Worm (Caenorhabditis elegans): ENCODE measurements around the gene gad-3.

gad-3 gene

ce11 chrV:9155616-9156015 is 17.2 kb downstream of the gad-3 start:
- no peak for TF ChIP-seq chd-7 (tag; optimal IDR thresholded peaks at IDR 0.05)
- no peak for TF ChIP-seq lag-1 (GFP tag; IDR thresholded peaks at IDR 0.05)
- no peak for TF ChIP-seq B0035.1 (tag; optimal IDR thresholded peaks at IDR 0.05)
- no peak for TF ChIP-seq ztf-22 (GFP tag; optimal IDR thresholded peaks at IDR 0.05)
- peak; percentile 5 for TF ChIP-seq ztf-26 (tag; optimal IDR thresholded peaks at IDR 0.05)
- TF ChIP-seq egl-18 (GFP tag; IDR thresholded peaks at IDR 0.05) = no peak
- TF ChIP-seq tbp1 (GFP tag; optimal IDR thresholded peaks at IDR 0.05) = no peak

- TF ChIP-seq cebp-2 (GFP tag; IDR thresholded peaks at IDR 0.05) = no peak
- TF ChIP-seq rpc-1 (optimal IDR thresholded peaks at IDR 0.05) = no peak
- no peak for TF ChIP-seq rpc-1 (tag; optimal IDR thresholded peaks at IDR 0.05)
- TF ChIP-seq nhr-80 (tag; optimal IDR thresholded peaks at IDR 0.05) = no peak
These were observed 18.0 kb downstream of the gad-3 start, which contains the start of gene B0222.5 for ce11 chrV:9154772-9155171. TSS of gene B0222.5 (minus strand) at chrV:9154872.

ce11 chrV:9152339-9152738 is 20.5 kb downstream of the gad-3 start:
- TF ChIP-seq mel-28 (tag; optimal IDR thresholded peaks at IDR 0.05; ENCODE audit: borderline replicate concordance) = no peak
- no peak for TF ChIP-seq F49E8.2 (tag; optimal IDR thresholded peaks at IDR 0.05; ENCODE audit: insufficient read depth)
- no peak for TF ChIP-seq egrh-3 (GFP tag; IDR thresholded peaks at IDR 0.05)
- no peak for TF ChIP-seq xnd-1 (tag; optimal IDR thresholded peaks at IDR 0.05)
- TF ChIP-seq madf-3 (GFP tag; IDR thresholded peaks at IDR 0.05) = no peak
- no peak for TF ChIP-seq ztf-3 (GFP tag; optimal IDR thresholded peaks at IDR 0.05)

ce11 chrV:9148151-9148550 is 24.7 kb downstream of the gad-3 start:
- no peak for TF ChIP-seq rcor-1 (GFP tag; IDR thresholded peaks at IDR 0.05)
- no peak for TF ChIP-seq egrh-3 (GFP tag; IDR thresholded peaks at IDR 0.05)
- no peak for TF ChIP-seq D2030.7 (GFP tag; IDR thresholded peaks at IDR 0.05)
- TF ChIP-seq madf-6 (GFP tag; IDR thresholded peaks at IDR 0.05) = no peak
- TF ChIP-seq Y53F4B.3 (GFP tag; IDR thresholded peaks at IDR 0.05) = no peak
- no peak for TF ChIP-seq rpc-1 (optimal IDR thresholded peaks at IDR 0.05)
- TF ChIP-seq rpc-1 (tag; optimal IDR thresholded peaks at IDR 0.05) = no peak
- no peak for TF ChIP-seq nhr-80 (tag; optimal IDR thresholded peaks at IDR 0.05)
- TF ChIP-seq Y67H2A.10 (GFP tag; conservative IDR thresholded peaks at IDR 0.05) = no peak
- TF ChIP-seq nfyb-1 (GFP tag; IDR thresholded peaks at IDR 0.05) = no peak
- no peak for TF ChIP-seq rec-8 (tag; optimal IDR thresholded peaks at IDR 0.05)
- TF ChIP-seq bed-1 (GFP tag; IDR thresholded peaks at IDR 0.05) = no peak
- no peak for TF ChIP-seq ceh-79 (tag; optimal IDR thresholded peaks at IDR 0.05)
- TF ChIP-seq let-526 (GFP tag; IDR thresholded peaks at IDR 0.05) = no peak
- no peak for TF ChIP-seq madf-8 (GFP tag; conservative IDR thresholded peaks at IDR 0.05)
- no peak for TF ChIP-seq F23B12.7 (tag; optimal IDR thresholded peaks at IDR 0.05; ENCODE audit: insufficient read depth)
- no peak for TF ChIP-seq ztf-3 (GFP tag; optimal IDR thresholded peaks at IDR 0.05)
- TF ChIP-seq cebp-2 (GFP tag; IDR thresholded peaks at IDR 0.05) = no peak
- TF ChIP-seq nhr-120 (GFP tag; IDR thresholded peaks at IDR 0.05) = no peak
- no peak for TF ChIP-seq nhr-179 (tag; optimal IDR thresholded peaks at IDR 0.05)

- TF ChIP-seq K11D2.4 (GFP tag; IDR thresholded peaks at IDR 0.05) (no peak), sdz-38 (tag; optimal IDR thresholded peaks at IDR 0.05) (no peak), zfh-2 (GFP tag; conservative IDR thresholded peaks at IDR 0.05) (no peak), nfyb-1 (GFP tag; IDR thresholded peaks at IDR 0.05) (no peak), tbx-9 (tag; optimal IDR thresholded peaks at IDR 0.05; ENCODE audit: borderline replicate concordance) (no peak), attf-3 (GFP tag; conservative IDR thresholded peaks at IDR 0.05) (no peak), ztf-22 (GFP tag; optimal IDR thresholded peaks at IDR 0.05) (no peak), hmg-1.2 (GFP tag; IDR thresholded peaks at IDR 0.05) (peak; percentile 33; the same call in 1 of the 2 replicates)
These were observed 25.8 kb downstream of the gad-3 start, which contains the start of gene spl-2 for ce11 chrV:9146849-9147557. TSS of gene spl-2 (minus strand) at chrV:9146899.

All from whole organism, young adult.